Worm (Caenorhabditis elegans) whole organism, L1 larva: ENCODE measurements around the gene T14G12.12.

Source experiments
- C04F5.9 ChIP-seq: sonication (generic microtip); optimal IDR thresholded peaks from 2 replicates; lab custom pipeline; 2016; ENCODE audit warnings: missing genetic modification characterization, missing compliant biosample characterization
- C16A3.4 ChIP-seq: fragments of 150-350 bp; optimal IDR thresholded peaks from 2 replicates; lab custom pipeline; 2014; ENCODE audit warnings: missing biosample characterization, missing genetic modification characterization
- C34B4.2 ChIP-seq: sonication (generic microtip); optimal IDR thresholded peaks from 2 replicates; lab custom pipeline; 2017; ENCODE audit warnings: mild to moderate bottlenecking, missing genetic modification characterization, missing compliant biosample characterization
- F16B12.6 ChIP-seq: fragments of 150-350 bp; optimal IDR thresholded peaks from 2 replicates; lab custom pipeline; 2014; ENCODE audit warnings: missing biosample characterization, missing genetic modification characterization
- Y116A8C.19 ChIP-seq: sonication (generic microtip); optimal IDR thresholded peaks from 2 replicates; lab custom pipeline; 2016; ENCODE audit warnings: missing compliant biosample characterization, missing genetic modification characterization, borderline replicate concordance
- alr-1 ChIP-seq: fragments of 200-800 bp; sonication (Bioruptor generic); optimal IDR thresholded peaks from 2 replicates; lab custom pipeline; 2018; ENCODE audit warnings: borderline replicate concordance, mild to moderate bottlenecking, missing genetic modification characterization, missing compliant biosample characterization
- ceh-63 ChIP-seq: fragments of 200-800 bp; sonication (Bioruptor generic); optimal IDR thresholded peaks from 2 replicates; lab custom pipeline; 2018; ENCODE audit warnings: mild to moderate bottlenecking, missing genetic modification characterization, missing compliant biosample characterization
- ceh-8 ChIP-seq: fragments of 200-800 bp; sonication (Bioruptor generic); optimal IDR thresholded peaks from 2 replicates; lab custom pipeline; 2018; ENCODE audit warnings: mild to moderate bottlenecking, missing genetic modification characterization, moderate library complexity, missing compliant biosample characterization
- ceh-82 ChIP-seq, 3 experiments: fragments of 150-350 bp in 1 of 3; sonication (generic microtip) in 2 of 3; optimal IDR thresholded peaks; 2 replicates each; lab custom pipeline; 2014 to 2017; ENCODE audit warnings: missing biosample characterization in 3 of 3, missing genetic modification characterization in 3 of 3
- ceh-90 ChIP-seq: sonication (generic microtip); optimal IDR thresholded peaks from 2 replicates; lab custom pipeline; 2016; ENCODE audit warnings: missing genetic modification characterization, missing compliant biosample characterization
- ces-1 ChIP-seq: fragments of 150-350 bp; optimal IDR thresholded peaks from 2 replicates; lab custom pipeline; 2014; ENCODE audit warnings: missing biosample characterization, missing genetic modification reagents, missing genetic modification characterization
- dpl-1 ChIP-seq, 3 experiments: fragments of 150-350 bp in 2 of 3; sonication (generic microtip) in 1 of 3; optimal IDR thresholded peaks; 2 replicates each; lab custom pipeline; 2014 to 2017; ENCODE audit warnings: missing biosample characterization in 3 of 3, missing genetic modification characterization in 3 of 3, missing genetic modification reagents in 3 of 3
- efl-3 ChIP-seq: fragments of 200-800 bp; sonication (Bioruptor generic); optimal IDR thresholded peaks from 2 replicates; lab custom pipeline; 2018; ENCODE audit warnings: mild to moderate bottlenecking, missing genetic modification characterization, missing compliant biosample characterization
- egl-13 ChIP-seq: sonication (generic microtip); optimal IDR thresholded peaks from 2 replicates; lab custom pipeline; 2016; ENCODE audit warnings: missing genotype, missing genetic modification reagents, missing genetic modification characterization, missing compliant biosample characterization
- egl-27 ChIP-seq, 2 experiments: fragments of 150-350 bp in 1 of 2; sonication (generic microtip); optimal IDR thresholded peaks; 3 replicates each; lab custom pipeline; 2017 to 2018; ENCODE audit warnings: missing biosample characterization in 2 of 2, missing genetic modification characterization in 2 of 2, missing genetic modification reagents in 2 of 2
- elt-2 ChIP-seq: sonication (generic microtip); optimal IDR thresholded peaks from 2 replicates; lab custom pipeline; 2016; ENCODE audit warnings: missing genetic modification characterization, mild to moderate bottlenecking, inconsistent platforms, missing compliant biosample characterization, missing genetic modification reagents
- ets-5 ChIP-seq: fragments of 200-800 bp; sonication (Bioruptor generic); IDR thresholded peaks from 2 replicates; pipeline ENCODE4 v1.3.6; 2022; ENCODE audit warnings: missing genetic modification characterization, missing compliant biosample characterization
- fkh-10 ChIP-seq: sonication (generic microtip); optimal IDR thresholded peaks from 2 replicates; lab custom pipeline; 2017; ENCODE audit warnings: missing biosample characterization, missing genetic modification reagents, missing genetic modification characterization
- grh-1 ChIP-seq: fragments of 200-800 bp; sonication (Bioruptor generic); IDR thresholded peaks from 2 replicates; pipeline ENCODE4 v1.3.6; 2022; ENCODE audit warnings: missing genetic modification reagents, missing genetic modification characterization, missing compliant biosample characterization
- hlh-17 ChIP-seq: fragments of 200-800 bp; sonication (Bioruptor generic); optimal IDR thresholded peaks from 2 replicates; lab custom pipeline; 2018; ENCODE audit warnings: missing genetic modification characterization, mild to moderate bottlenecking, missing compliant biosample characterization, moderate library complexity, borderline replicate concordance
- hpl-2 ChIP-seq: fragments of 150-350 bp; optimal IDR thresholded peaks from 2 replicates; lab custom pipeline; 2014; ENCODE audit warnings: missing biosample characterization, missing genetic modification reagents, missing genetic modification characterization
- lin-14 ChIP-seq: fragments of 200-800 bp; sonication (Bioruptor generic); optimal IDR thresholded peaks from 2 replicates; lab custom pipeline; 2018; ENCODE audit warnings: mild to moderate bottlenecking, missing genetic modification characterization, moderate library complexity, missing compliant biosample characterization
- lin-39 ChIP-seq: fragments of 150-350 bp; optimal IDR thresholded peaks from 2 replicates; lab custom pipeline; 2014; ENCODE audit warnings: missing biosample characterization, missing genetic modification reagents, missing genetic modification characterization
- nhr-11 ChIP-seq: fragments of 150-350 bp; optimal IDR thresholded peaks from 2 replicates; lab custom pipeline; 2014; ENCODE audit warnings: missing biosample characterization, missing genetic modification characterization
- nhr-28 ChIP-seq: fragments of 150-350 bp; optimal IDR thresholded peaks from 2 replicates; lab custom pipeline; 2014; ENCODE audit warnings: missing biosample characterization, missing genetic modification characterization
- nhr-47 ChIP-seq: sonication (generic microtip); optimal IDR thresholded peaks from 2 replicates; lab custom pipeline; 2016; ENCODE audit warnings: mild to moderate bottlenecking, missing genetic modification characterization, moderate library complexity, missing compliant biosample characterization
- nhr-84 ChIP-seq: sonication (generic microtip); optimal IDR thresholded peaks from 2 replicates; lab custom pipeline; 2017; ENCODE audit warnings: missing biosample characterization, missing genetic modification characterization
- sptf-1 ChIP-seq: fragments of 150-350 bp; optimal IDR thresholded peaks from 2 replicates; lab custom pipeline; 2014; ENCODE audit warnings: missing biosample characterization, missing genetic modification characterization
- sup-37 ChIP-seq: fragments of 200-800 bp; sonication (Bioruptor generic); optimal IDR thresholded peaks from 2 replicates; lab custom pipeline; 2018; ENCODE audit warnings: mild to moderate bottlenecking, missing genetic modification characterization, missing compliant biosample characterization
- tlp-1 ChIP-seq: fragments of 150-350 bp; optimal IDR thresholded peaks from 2 replicates; lab custom pipeline; 2014; ENCODE audit warnings: missing biosample characterization, missing genetic modification characterization
- unc-62 ChIP-seq: fragments of 150-350 bp; optimal IDR thresholded peaks from 2 replicates; lab custom pipeline; 2014; ENCODE audit warnings: missing biosample characterization, missing genetic modification reagents, missing genetic modification characterization
- zag-1 ChIP-seq: fragments of 150-350 bp; optimal IDR thresholded peaks from 2 replicates; lab custom pipeline; 2014; ENCODE audit warnings: missing biosample characterization, missing genetic modification characterization
- ztf-11 ChIP-seq, 2 experiments: sonication (generic microtip); optimal IDR thresholded peaks; 2 replicates each; lab custom pipeline; 2016 to 2017; ENCODE audit warnings: missing genetic modification characterization in 2 of 2, missing biosample characterization in 1 of 2, missing compliant biosample characterization in 1 of 2

T14G12.12 gene

ce11 chrX:3803314-3803713 lies 45.0 kb upstream of the T14G12.12 start, which contains the start of gene F35A5.8 (continued):
- TF ChIP-seq ceh-63 = no peak
- TF ChIP-seq C04F5.9 (tag; lab: Kevin White, UChicago) = peak; percentile 28
- peak; percentile 54 for TF ChIP-seq ceh-8 (GFP tag; lab: Kevin White, UChicago)
- peak; percentile 58 for TF ChIP-seq elt-2

ce11 chrX:3802743-3803142 lies 44.4 kb upstream of the T14G12.12 start:
- peak; percentile 61 for TF ChIP-seq lin-14 (GFP tag; lab: Kevin White, UChicago)
- no peak for TF ChIP-seq C04F5.9 (tag; lab: Kevin White, UChicago)
- TF ChIP-seq ceh-82 (tag; optimal IDR thresholded peaks at IDR 0.05; lab: Kevin White, UChicago) = peak in 2 of 3 experiments; percentile 14 to 48
- no peak for TF ChIP-seq grh-1 (GFP tag; lab: Robert Waterston, UW)
- no peak for TF ChIP-seq C34B4.2 (tag; lab: Kevin White, UChicago)
- no peak for TF ChIP-seq egl-27 (tag; optimal IDR thresholded peaks at IDR 0.05; lab: Kevin White, UChicago)
- peak; percentile 69 for TF ChIP-seq fkh-10 (GFP tag; lab: Kevin White, UChicago)
- TF ChIP-seq hpl-2 (GFP tag; lab: Kevin White, UChicago) = no peak
- TF ChIP-seq egl-13 (tag; lab: Kevin White, UChicago) = peak; percentile 35

ce11 chrX:3798288-3798687 lies 40.0 kb upstream of the T14G12.12 start:
- TF ChIP-seq nhr-47 (no peak), efl-3 (GFP tag; lab: Kevin White, UChicago) (no peak), egl-13 (tag; lab: Kevin White, UChicago) (no peak), ces-1 (no peak), zag-1 (tag; lab: Kevin White, UChicago) (no peak), sup-37 (GFP tag; lab: Kevin White, UChicago) (no peak), F16B12.6 (tag; lab: Kevin White, UChicago) (no peak), ceh-90 (tag; lab: Kevin White, UChicago) (no peak), nhr-84 (tag; lab: Kevin White, UChicago) (no peak), ceh-82 (tag; optimal IDR thresholded peaks at IDR 0.05; lab: Kevin White, UChicago) (no peak), unc-62 (GFP tag; lab: Kevin White, UChicago) (no peak), nhr-11 (tag; lab: Kevin White, UChicago) (no peak), hlh-17 (GFP tag; lab: Kevin White, UChicago) (no peak), C16A3.4 (tag; lab: Kevin White, UChicago) (no peak), C04F5.9 (tag; lab: Kevin White, UChicago) (no peak), lin-39 (tag; lab: Kevin White, UChicago) (no peak)

- no peak for TF ChIP-seq ceh-82 (tag; optimal IDR thresholded peaks at IDR 0.05; lab: Kevin White, UChicago)
- TF ChIP-seq ztf-11 (tag; optimal IDR thresholded peaks at IDR 0.05; lab: Kevin White, UChicago) = no peak
- TF ChIP-seq ceh-90 (tag; lab: Kevin White, UChicago) = no peak
- no peak for TF ChIP-seq sptf-1 (tag; lab: Kevin White, UChicago)
- no peak for TF ChIP-seq nhr-28 (tag; lab: Kevin White, UChicago)
- no peak for TF ChIP-seq grh-1 (GFP tag; lab: Robert Waterston, UW)
- no peak for TF ChIP-seq hlh-17 (GFP tag; lab: Kevin White, UChicago)
- TF ChIP-seq Y116A8C.19 (tag; lab: Kevin White, UChicago) = no peak
- TF ChIP-seq tlp-1 (tag; lab: Kevin White, UChicago) = no peak
- TF ChIP-seq egl-13 (tag; lab: Kevin White, UChicago) = no peak
- no peak for TF ChIP-seq ets-5
- no peak for TF ChIP-seq dpl-1 (GFP tag; optimal IDR thresholded peaks at IDR 0.05; lab: Kevin White, UChicago)
- no peak for TF ChIP-seq alr-1 (tag; lab: Kevin White, UChicago)
These were observed 39.6 kb upstream of the T14G12.12 start, which contains the start of gene abu-10 for ce11 chrX:3797882-3798281. TSS of gene abu-10 (plus strand) at chrX:3798182.
